Worm (Caenorhabditis elegans): Measurements from ENCODE around the gene F17C11.22.
A peak's percentile ranks its signal among the peaks of the same experiment; 100 is the strongest.

Gene F17C11.22

ce11 chrV:10953471-10954155 lies 16.4 kb downstream of the F17C11.22 start:
- TF ChIP-seq pax-1 (tag; optimal IDR thresholded peaks at IDR 0.05): no peak
- no peak for TF ChIP-seq pat-9 (tag; optimal IDR thresholded peaks at IDR 0.05)
- no peak for TF ChIP-seq ceh-31 (tag; optimal IDR thresholded peaks at IDR 0.05)
- TF ChIP-seq ceh-14 (tag; optimal IDR thresholded peaks at IDR 0.05): no peak
- TF ChIP-seq ceh-9 (tag; optimal IDR thresholded peaks at IDR 0.05): no peak
- TF ChIP-seq unc-55 (GFP tag; optimal IDR thresholded peaks at IDR 0.05): no peak
- TF ChIP-seq ceh-2 (tag; optimal IDR thresholded peaks at IDR 0.05): no peak
- no peak for TF ChIP-seq eyg-1 (tag; optimal IDR thresholded peaks at IDR 0.05)
- TF ChIP-seq unc-42 (tag; optimal IDR thresholded peaks at IDR 0.05): no peak
- TF ChIP-seq odd-2 (tag; optimal IDR thresholded peaks at IDR 0.05): no peak
- TF ChIP-seq K02D7.2 (tag; optimal IDR thresholded peaks at IDR 0.05): no peak
- no peak for TF ChIP-seq zip-5 (tag; optimal IDR thresholded peaks at IDR 0.05)
- no peak for TF ChIP-seq sox-4 (tag; optimal IDR thresholded peaks at IDR 0.05)
- no peak for TF ChIP-seq hlh-30 (tag; optimal IDR thresholded peaks at IDR 0.05; ENCODE audit: insufficient read depth)
- no peak for TF ChIP-seq nfya-1 (tag; optimal IDR thresholded peaks at IDR 0.05)
- TF ChIP-seq ceh-45 (GFP tag; IDR thresholded peaks at IDR 0.05): no peak
- no peak for TF ChIP-seq sox-2 (GFP tag; IDR thresholded peaks at IDR 0.05)
- TF ChIP-seq rnt-1 (tag; optimal IDR thresholded peaks at IDR 0.05): no peak
- TF ChIP-seq pag-3 (tag; optimal IDR thresholded peaks at IDR 0.05; ENCODE audit: borderline replicate concordance): no peak
- TF ChIP-seq hlh-15 (tag; optimal IDR thresholded peaks at IDR 0.05): no peak

DNA sequence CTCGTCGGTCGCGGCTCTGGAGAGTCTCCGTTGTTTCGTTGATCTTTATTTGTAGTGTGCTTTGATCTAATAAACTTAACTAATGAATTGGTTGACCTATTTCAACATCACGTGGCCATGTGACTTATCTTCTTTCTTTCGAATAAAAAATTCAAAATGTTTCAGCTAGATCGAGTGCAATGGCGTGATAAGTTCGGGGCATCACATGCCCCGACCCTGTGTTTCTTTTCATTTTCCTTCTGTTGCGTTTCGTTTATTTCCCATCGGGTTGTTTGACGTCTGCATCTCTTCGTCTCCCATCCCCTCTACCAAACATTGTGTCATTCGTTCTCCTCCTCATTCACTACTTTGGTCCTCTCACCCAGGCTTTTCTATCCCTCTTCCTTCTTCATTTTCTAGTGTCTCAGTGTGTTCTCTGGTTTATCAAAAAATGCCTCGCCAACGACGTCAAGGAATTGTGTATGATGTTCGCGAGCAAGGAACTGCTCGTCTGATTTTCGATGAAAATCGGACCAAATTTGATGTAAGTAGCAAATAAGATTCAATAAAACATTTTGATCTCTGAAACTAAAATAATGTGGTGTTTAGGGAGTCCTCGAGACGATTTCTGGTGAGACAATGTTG lies 18.2 kb downstream of the F17C11.22 start, which contains the start of gene F17C11.4:
F17C11.4 (plus strand) TSS at position 206 of the 624 bp plus-strand sequence.
- no peak for TF ChIP-seq mec-3 (tag; optimal IDR thresholded peaks at IDR 0.05; ENCODE audit: borderline replicate concordance)
- peak; percentile 19 for TF ChIP-seq nfya-1 (tag; optimal IDR thresholded peaks at IDR 0.05)
- peak; percentile 90 for TF ChIP-seq ceh-18 (tag; optimal IDR thresholded peaks at IDR 0.05)
- peak; percentile 9 for TF ChIP-seq rnt-1 (tag; optimal IDR thresholded peaks at IDR 0.05)
- no peak for TF ChIP-seq pqm-1 (tag; optimal IDR thresholded peaks at IDR 0.05)
- TF ChIP-seq tbx-2 (tag; optimal IDR thresholded peaks at IDR 0.05): peak; percentile 42
- peak; percentile 51 for TF ChIP-seq hlh-30 (tag; optimal IDR thresholded peaks at IDR 0.05; ENCODE audit: insufficient read depth)
- TF ChIP-seq unc-55 (GFP tag; optimal IDR thresholded peaks at IDR 0.05): peak; percentile 5
- peak; percentile 29 for TF ChIP-seq unc-42 (tag; optimal IDR thresholded peaks at IDR 0.05)
- peak; percentile 8 for TF ChIP-seq C08G9.2 (tag; optimal IDR thresholded peaks at IDR 0.05)
- peak; percentile 27 for TF ChIP-seq ceh-31 (tag; optimal IDR thresholded peaks at IDR 0.05)
- TF ChIP-seq zip-5 (tag; optimal IDR thresholded peaks at IDR 0.05): no peak

DNA sequence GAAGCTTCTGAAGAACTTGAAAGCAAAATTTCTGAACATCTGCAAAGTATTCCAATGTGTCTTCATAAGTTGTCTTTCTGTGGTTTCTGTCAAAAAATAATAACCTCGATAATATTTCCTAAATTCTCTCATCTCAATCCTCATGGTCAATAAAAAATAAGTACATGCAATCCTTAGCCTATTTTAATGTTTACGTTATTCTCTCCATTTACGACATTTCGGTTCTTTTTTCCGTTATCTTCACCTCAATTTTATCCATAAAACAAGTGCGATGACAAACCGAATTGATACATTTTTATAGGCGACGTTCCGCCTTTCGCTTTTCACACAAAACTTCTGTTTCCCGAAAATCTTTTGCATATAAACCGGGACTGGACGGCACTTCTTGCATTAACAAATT lies 20.5 kb downstream of the F17C11.22 start, which contains the start of gene col-153:
col-153 (plus strand) TSS at position 301 of the 400 bp plus-strand sequence.
- TF ChIP-seq mec-3 (tag; optimal IDR thresholded peaks at IDR 0.05; ENCODE audit: borderline replicate concordance) (no peak), F13H6.1 (tag; optimal IDR thresholded peaks at IDR 0.05) (no peak), ref-2 (tag; optimal IDR thresholded peaks at IDR 0.05) (no peak), ceh-18 (tag; optimal IDR thresholded peaks at IDR 0.05) (no peak), fax-1 (tag; optimal IDR thresholded peaks at IDR 0.05) (no peak), ceh-6 (GFP tag; optimal IDR thresholded peaks at IDR 0.05) (no peak), ceh-19 (GFP tag; optimal IDR thresholded peaks at IDR 0.05) (no peak), dve-1 (tag; optimal IDR thresholded peaks at IDR 0.05) (no peak), sox-2 (GFP tag; IDR thresholded peaks at IDR 0.05) (no peak), tbx-7 (tag; optimal IDR thresholded peaks at IDR 0.05) (no peak), ets-4 (tag; optimal IDR thresholded peaks at IDR 0.05) (no peak), dmd-4 (tag; optimal IDR thresholded peaks at IDR 0.05; ENCODE audit: borderline replicate concordance) (no peak), gmeb-2 (tag; optimal IDR thresholded peaks at IDR 0.05) (no peak), nfya-1 (tag; optimal IDR thresholded peaks at IDR 0.05) (no peak), sdc-2 (tag; optimal IDR thresholded peaks at IDR 0.05) (no peak)

Measured in whole organism, late embryonic.